Fruit fly (Drosophila melanogaster) whole organism, embryonic: Measurements from ENCODE around the gene GstD11.

Experiments
- CG18599 ChIP-seq: fragments of 200-800 bp; sonication (Bioruptor generic); optimal IDR thresholded peaks from 3 replicates; lab custom pipeline; 2017; ENCODE audit warnings: missing biosample characterization, missing genetic modification characterization, mild to moderate bottlenecking, moderate library complexity, missing genetic modification reagents
- CG8290 ChIP-seq, 3 experiments: fragments of 200-800 bp; sonication (Bioruptor generic); optimal IDR thresholded peaks; 2 replicates each; lab custom pipeline; 2016 to 2019; ENCODE audit warnings: missing biosample characterization in 3 of 3, missing genetic modification characterization in 3 of 3, mild to moderate bottlenecking in 2 of 3, moderate library complexity in 1 of 3
- Lpt ChIP-seq: fragments of >200 bp; optimal IDR thresholded peaks from 2 replicates; lab custom pipeline; 2018; ENCODE audit warnings: missing biosample characterization, missing genetic modification characterization

DNA sequence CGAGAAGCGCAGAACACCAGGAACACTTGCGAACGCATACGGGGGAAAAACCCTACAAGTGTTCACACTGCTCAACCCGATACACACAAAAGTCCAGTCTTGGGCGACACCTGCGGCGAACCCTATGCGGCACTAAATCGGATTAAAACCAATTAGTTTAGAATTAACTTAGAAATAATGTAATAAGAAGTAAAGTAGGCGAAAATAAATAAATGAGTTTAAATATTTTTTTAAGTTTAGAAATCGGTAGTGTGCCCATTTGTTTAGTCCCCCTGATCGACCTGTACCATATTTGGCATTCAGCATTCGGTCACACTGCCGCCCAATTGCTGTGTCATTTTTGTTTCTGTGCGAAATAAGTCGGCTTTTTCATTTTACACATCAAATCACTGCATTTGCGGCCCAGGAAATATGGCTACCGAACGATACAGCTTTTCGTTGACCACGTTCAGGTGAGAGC, 47.9 kb downstream of the GstD11 start, which contains the start of gene Prosalpha2:
- TF ChIP-seq CG18599 (GFP tag; lab: Kevin White, UChicago) (no peak), CG8290 (GFP tag; optimal IDR thresholded peaks at IDR 0.05; lab: Kevin White, UChicago) (peak; percentile 9), CG8290 (tag; optimal IDR thresholded peaks at IDR 0.05; lab: Kevin White, UChicago) (no peak), Lpt (GFP tag; lab: Kevin White, UChicago) (no peak)
